Worm (Caenorhabditis elegans): ENCODE data around the gene Y47D7A.7.

The Y47D7A.7 gene

DNA sequence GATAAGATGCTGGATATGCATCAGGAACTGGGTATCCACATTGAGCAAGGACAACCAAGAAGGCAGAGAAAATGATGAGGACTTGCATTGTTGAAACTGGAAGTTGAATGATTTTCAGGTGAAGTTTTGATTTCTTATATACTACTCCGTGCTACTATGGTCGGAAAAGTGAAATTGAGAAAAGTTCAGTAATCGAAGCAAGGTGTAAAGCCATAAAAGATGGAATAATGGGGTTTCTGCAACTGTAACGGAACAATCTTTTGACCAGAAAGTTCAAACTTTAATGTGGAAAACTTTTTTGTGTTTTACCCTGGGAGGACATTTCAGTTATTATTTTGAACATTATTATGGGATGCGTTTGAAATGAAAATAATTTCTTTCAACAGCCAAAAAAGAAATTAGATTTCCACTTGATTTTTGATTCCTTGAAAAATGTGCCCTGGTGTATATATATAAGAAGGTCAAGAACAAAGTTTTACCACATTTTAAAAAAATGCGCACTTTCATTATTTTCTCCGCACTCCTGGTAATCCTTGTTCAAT lies 4.3 kb upstream of the Y47D7A.7 start, which contains the start of the genes Y47D7A.9 and Y47D7A.19:
Gene Y47D7A.9, minus strand, starts transcription at position 101 of the 542 bp plus-strand sequence.
Gene Y47D7A.19, plus strand, starts transcription at position 492 of the 542 bp plus-strand sequence.
- TF ChIP-seq ztf-11 (tag; optimal IDR thresholded peaks at IDR 0.05): no peak
- TF ChIP-seq ces-1 (GFP tag; optimal IDR thresholded peaks at IDR 0.05): no peak
- no peak for TF ChIP-seq hlh-1 (tag; optimal IDR thresholded peaks at IDR 0.05)
- TF ChIP-seq elt-3 (tag; optimal IDR thresholded peaks at IDR 0.05): no peak
- TF ChIP-seq nhr-237 (tag; optimal IDR thresholded peaks at IDR 0.05): no peak
- no peak for TF ChIP-seq pha-4 (tag; optimal IDR thresholded peaks at IDR 0.05)
- TF ChIP-seq cnd-1 (tag; optimal IDR thresholded peaks at IDR 0.05): no peak
- TF ChIP-seq ceh-83 (GFP tag; optimal IDR thresholded peaks at IDR 0.05): no peak
- TF ChIP-seq mep-1 (tag; optimal IDR thresholded peaks at IDR 0.05): no peak
- no peak for TF ChIP-seq lin-13 (tag; optimal IDR thresholded peaks at IDR 0.05)
- TF ChIP-seq tbx-8 (GFP tag; optimal IDR thresholded peaks at IDR 0.05): no peak
- TF ChIP-seq M03D4.4 (tag; optimal IDR thresholded peaks at IDR 0.05): no peak
- no peak for TF ChIP-seq unc-39 (tag; optimal IDR thresholded peaks at IDR 0.05)
- no peak for TF ChIP-seq nhr-2 (tag; optimal IDR thresholded peaks at IDR 0.05)
- no peak for TF ChIP-seq drap-1 (GFP tag; optimal IDR thresholded peaks at IDR 0.05)
- TF ChIP-seq nhr-28 (tag; optimal IDR thresholded peaks at IDR 0.05): no peak
- no peak for TF ChIP-seq ceh-39 (tag; optimal IDR thresholded peaks at IDR 0.05)
- TF ChIP-seq sptf-1 (tag; optimal IDR thresholded peaks at IDR 0.05): no peak
- no peak for TF ChIP-seq flh-1 (GFP tag; optimal IDR thresholded peaks at IDR 0.05)

DNA sequence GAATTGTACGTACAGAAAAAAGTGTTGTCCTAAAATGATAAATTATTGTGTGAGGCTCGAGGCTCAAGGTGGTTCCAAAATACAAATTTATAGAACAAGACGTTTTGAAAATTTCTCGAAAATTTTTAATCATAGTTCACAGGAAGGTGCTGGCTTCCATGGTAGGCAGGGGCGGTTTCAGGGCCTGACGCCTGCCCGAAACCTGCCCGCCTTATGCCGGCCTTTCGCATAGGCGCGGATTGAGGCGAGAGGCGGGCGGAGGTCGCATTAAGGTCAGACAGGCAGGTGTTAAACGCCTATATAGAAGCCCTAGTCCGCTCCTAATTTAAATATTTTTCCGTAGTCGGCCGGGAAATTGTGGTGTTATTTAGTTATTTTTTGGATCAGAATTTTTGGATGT lies 3.4 kb upstream of the Y47D7A.7 start:
- TF ChIP-seq sptf-1 (tag; optimal IDR thresholded peaks at IDR 0.05): no peak
- TF ChIP-seq M03D4.4 (tag; optimal IDR thresholded peaks at IDR 0.05): no peak
- no peak for TF ChIP-seq nhr-28 (tag; optimal IDR thresholded peaks at IDR 0.05)
- no peak for TF ChIP-seq ceh-43 (GFP tag; optimal IDR thresholded peaks at IDR 0.05)
- no peak for TF ChIP-seq drap-1 (GFP tag; optimal IDR thresholded peaks at IDR 0.05)
- TF ChIP-seq nhr-2 (tag; optimal IDR thresholded peaks at IDR 0.05): no peak
- no peak for TF ChIP-seq pha-4 (tag; optimal IDR thresholded peaks at IDR 0.05)
- no peak for TF ChIP-seq ceh-39 (tag; optimal IDR thresholded peaks at IDR 0.05)
- no peak for TF ChIP-seq hlh-1 (tag; optimal IDR thresholded peaks at IDR 0.05)
- no peak for TF ChIP-seq mep-1 (tag; optimal IDR thresholded peaks at IDR 0.05)
- TF ChIP-seq bed-3 (GFP tag; optimal IDR thresholded peaks at IDR 0.05): no peak
- no peak for TF ChIP-seq nhr-76 (tag; optimal IDR thresholded peaks at IDR 0.05)
- TF ChIP-seq unc-39 (tag; optimal IDR thresholded peaks at IDR 0.05): no peak
- TF ChIP-seq mls-2 (tag; optimal IDR thresholded peaks at IDR 0.05): no peak

- TF ChIP-seq lin-32 (GFP tag; optimal IDR thresholded peaks at IDR 0.05) (no peak), elt-3 (tag; optimal IDR thresholded peaks at IDR 0.05) (no peak), drap-1 (GFP tag; optimal IDR thresholded peaks at IDR 0.05) (no peak), ces-1 (GFP tag; optimal IDR thresholded peaks at IDR 0.05) (no peak), nhr-28 (tag; optimal IDR thresholded peaks at IDR 0.05) (no peak)
Measured at ce11 chrV:4422127-4422526, 2.5 kb upstream of the Y47D7A.7 start, which contains the start of gene skr-7. TSS of gene skr-7 (plus strand) at chrV:4422427.

DNA sequence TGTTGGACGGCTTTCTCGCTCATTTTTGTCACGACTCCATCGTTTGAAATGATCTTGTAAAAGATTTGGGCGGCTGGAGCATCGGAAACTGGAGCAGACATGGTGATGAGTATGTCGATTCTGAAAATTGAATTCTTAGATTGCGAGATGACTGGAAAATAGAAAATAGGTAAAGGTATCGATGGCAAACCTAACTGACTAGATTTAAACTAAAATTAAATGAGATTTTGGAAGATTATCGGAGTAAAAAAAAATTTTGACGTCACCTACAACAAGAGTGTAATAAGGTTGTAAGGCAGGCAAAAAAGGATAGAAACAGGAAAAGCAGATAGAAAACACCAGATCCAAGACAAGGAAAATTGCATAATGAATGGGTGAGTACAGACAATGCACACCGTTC lies 1.8 kb upstream of the Y47D7A.7 start, which contains the start of gene skr-14:
Gene skr-14, minus strand, starts transcription at position 101 of the 400 bp plus-strand sequence.
- no peak for TF ChIP-seq sptf-1 (tag; optimal IDR thresholded peaks at IDR 0.05)
- no peak for TF ChIP-seq unc-120 (tag; optimal IDR thresholded peaks at IDR 0.05; ENCODE audit: poor library complexity, severe bottlenecking)
- no peak for TF ChIP-seq nhr-28 (tag; optimal IDR thresholded peaks at IDR 0.05)
- TF ChIP-seq blmp-1 (tag; optimal IDR thresholded peaks at IDR 0.05): no peak
- no peak for TF ChIP-seq mep-1 (tag; optimal IDR thresholded peaks at IDR 0.05)
- no peak for TF ChIP-seq sem-2 (GFP tag; optimal IDR thresholded peaks at IDR 0.05)
- no peak for TF ChIP-seq nhr-76 (tag; optimal IDR thresholded peaks at IDR 0.05)
- TF ChIP-seq cnd-1 (tag; optimal IDR thresholded peaks at IDR 0.05): no peak
- TF ChIP-seq hlh-1 (tag; optimal IDR thresholded peaks at IDR 0.05): no peak

DNA sequence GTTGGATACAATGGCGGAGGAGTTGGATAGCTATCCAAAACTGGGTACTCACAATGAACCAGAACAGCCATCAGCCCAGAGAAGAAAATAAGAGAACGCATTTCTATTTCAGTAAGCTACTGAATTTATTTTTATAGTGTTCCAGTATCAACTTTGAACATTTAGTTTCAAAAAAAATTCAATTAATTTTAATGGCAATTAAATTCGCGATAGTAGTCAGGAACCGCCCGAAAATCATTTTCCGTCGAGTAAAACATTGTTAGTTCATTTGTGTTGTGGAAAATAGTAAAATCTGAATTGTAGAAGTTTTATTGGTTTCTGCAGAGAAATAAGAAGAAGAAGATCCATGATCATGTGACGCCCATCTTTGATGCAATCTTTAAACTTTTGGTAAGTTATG lies 1.6 kb downstream of the Y47D7A.7 start, which contains the start of gene Y47D7A.6:
Gene Y47D7A.6, minus strand, starts transcription at position 101 of the 400 bp plus-strand sequence.
- TF ChIP-seq ceh-43 (GFP tag; optimal IDR thresholded peaks at IDR 0.05): no peak

- TF ChIP-seq ceh-43 (GFP tag; optimal IDR thresholded peaks at IDR 0.05) (no peak), nhr-12 (tag; optimal IDR thresholded peaks at IDR 0.05) (no peak), lin-13 (tag; optimal IDR thresholded peaks at IDR 0.05) (no peak), ceh-39 (tag; optimal IDR thresholded peaks at IDR 0.05) (no peak), elt-3 (tag; optimal IDR thresholded peaks at IDR 0.05) (no peak), nhr-2 (tag; optimal IDR thresholded peaks at IDR 0.05) (no peak), unc-62 (GFP tag; optimal IDR thresholded peaks at IDR 0.05) (no peak), sptf-1 (tag; optimal IDR thresholded peaks at IDR 0.05) (no peak), mls-2 (tag; optimal IDR thresholded peaks at IDR 0.05) (no peak), cnd-1 (tag; optimal IDR thresholded peaks at IDR 0.05) (no peak), tbx-8 (GFP tag; optimal IDR thresholded peaks at IDR 0.05) (no peak), unc-120 (tag; optimal IDR thresholded peaks at IDR 0.05; ENCODE audit: poor library complexity, severe bottlenecking) (no peak), unc-39 (tag; optimal IDR thresholded peaks at IDR 0.05) (no peak), elt-1 (tag; optimal IDR thresholded peaks at IDR 0.05; ENCODE audit: borderline replicate concordance, insufficient read depth) (no peak), ztf-11 (tag; optimal IDR thresholded peaks at IDR 0.05) (no peak), ces-1 (GFP tag; optimal IDR thresholded peaks at IDR 0.05) (no peak), mep-1 (tag; optimal IDR thresholded peaks at IDR 0.05) (no peak)
Measured at ce11 chrV:4416710-4417109, 3.0 kb downstream of the Y47D7A.7 start, which contains the start of gene Y47D7A.18. TSS of gene Y47D7A.18 (minus strand) at chrV:4416810.

Measured in whole organism, mixed stage, embryonic.